Fruit fly (Drosophila melanogaster) whole organism, embryonic: Measurements from ENCODE around the gene CG1532.

Source experiments
- CG13123 ChIP-seq: fragments of 200-800 bp; sonication (Bioruptor generic); optimal IDR thresholded peaks from 2 replicates; lab custom pipeline; 2016; ENCODE audit warnings: missing biosample characterization, missing genetic modification characterization
- CG18262 ChIP-seq: fragments of 200-800 bp; optimal IDR thresholded peaks from 3 replicates; lab custom pipeline; 2019; ENCODE audit warnings: missing biosample characterization, mild to moderate bottlenecking, missing genetic modification characterization, moderate library complexity

- no peak for TF ChIP-seq CG18262 (tag; lab: Kevin White, UChicago)
- no peak for TF ChIP-seq CG13123 (GFP tag; lab: Kevin White, UChicago)
Observed at dm6 chrX:21060579-21060978, 32.4 kb upstream of the CG1532 start.
